Fruit fly (Drosophila melanogaster): Measurements from ENCODE around the gene Ca-beta.

DNA sequence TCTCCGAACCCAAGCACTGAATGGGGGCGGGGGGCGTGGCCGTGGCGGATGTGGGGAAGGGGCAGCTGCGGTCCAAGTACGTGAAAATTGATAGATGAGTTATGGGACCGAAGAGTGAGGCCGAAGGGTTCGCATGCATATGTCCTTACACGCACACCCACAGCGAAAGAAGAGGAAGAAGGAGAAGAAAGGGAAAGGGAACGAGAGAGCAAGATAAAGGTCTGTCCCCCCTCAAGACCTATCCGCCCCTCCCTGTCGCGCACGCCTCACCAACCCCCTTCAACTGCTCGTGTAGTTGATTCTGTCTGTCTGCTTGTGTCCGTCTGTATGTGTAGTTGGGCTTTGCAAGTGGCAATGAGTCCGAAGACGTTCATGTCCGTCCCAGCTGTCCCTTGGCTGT lies 46.0 kb upstream of the Ca-beta start:
- TF ChIP-seq CG32121 (GFP tag; IDR thresholded peaks at IDR 0.05) = no peak
- no peak for TF ChIP-seq D1 (tag; optimal IDR thresholded peaks at IDR 0.05)
- no peak for TF ChIP-seq CG8301 (tag; optimal IDR thresholded peaks at IDR 0.05)
- TF ChIP-seq gl (tag; optimal IDR thresholded peaks at IDR 0.05) = no peak
- TF ChIP-seq fd96Ca (GFP tag; IDR thresholded peaks at IDR 0.05) = no peak
- TF ChIP-seq CG12605 (GFP tag; IDR thresholded peaks at IDR 0.05) = no peak
- no peak for TF ChIP-seq CG9948 (tag; optimal IDR thresholded peaks at IDR 0.05)
- TF ChIP-seq Ets98B (GFP tag; IDR thresholded peaks at IDR 0.05) = no peak
- no peak for TF ChIP-seq CG8159 (tag; optimal IDR thresholded peaks at IDR 0.05)
- TF ChIP-seq CG34367 (tag; optimal IDR thresholded peaks at IDR 0.05) = no peak
